Fruit fly (Drosophila melanogaster): Measurements from ENCODE around the gene CG4461.
A peak's percentile ranks its signal among the peaks of the same experiment; 100 is the strongest.

Gene CG4461

DNA sequence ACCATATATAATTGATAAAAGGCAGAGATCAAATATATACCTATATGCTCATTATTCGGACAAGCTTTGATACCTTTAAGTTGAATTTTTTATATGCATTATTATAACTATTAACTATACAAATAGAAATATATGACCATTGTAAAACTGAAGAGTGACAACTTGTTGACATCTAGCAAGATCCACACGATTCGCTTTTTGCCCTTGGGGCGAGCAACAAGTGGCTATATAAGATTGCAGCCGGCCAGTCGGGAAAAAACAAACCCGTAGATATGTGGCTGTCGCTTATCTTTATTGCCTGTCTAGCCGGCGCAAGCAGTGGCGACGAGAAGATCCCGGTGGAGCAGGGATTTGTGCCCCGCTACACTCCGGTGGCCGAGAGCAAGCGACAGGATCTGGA, 13.3 kb upstream of the CG4461 start, which contains the start of gene CG34456:
Gene CG34456, plus strand, starts transcription at position 215 of the 400 bp plus-strand sequence.
- no peak for TF ChIP-seq CG12605 (GFP tag; IDR thresholded peaks at IDR 0.05)
- TF ChIP-seq EcR (GFP tag; optimal IDR thresholded peaks at IDR 0.05) = peak; percentile 20
- 0 out of 3 replicates have a peak, but pooled peaks have one; percentile 41 for TF ChIP-seq CG4496 (GFP tag; IDR thresholded peaks at IDR 0.05)

DNA sequence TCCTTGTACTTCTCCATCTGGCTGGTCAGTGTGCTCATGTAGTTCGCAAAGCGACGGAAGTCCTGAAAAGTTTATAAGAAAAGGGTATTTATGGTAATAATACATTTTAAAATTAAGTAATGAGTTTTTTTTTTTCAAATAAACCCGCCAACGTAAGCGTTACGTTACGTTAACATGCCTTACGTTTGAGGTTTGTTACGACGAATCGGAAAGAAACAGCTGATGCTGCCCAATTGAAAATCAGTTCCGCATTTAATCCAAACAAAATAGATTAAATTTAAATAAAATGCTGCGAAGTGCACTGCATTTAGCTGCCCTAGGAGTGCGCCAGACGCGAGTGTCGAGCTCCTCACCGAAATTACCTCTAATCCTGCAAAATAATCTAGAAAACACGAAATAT, 11.1 kb upstream of the CG4461 start, which contains the start of gene mRRF1:
Gene mRRF1, plus strand, starts transcription at position 220 of the 400 bp plus-strand sequence.
- TF ChIP-seq CG4496 (GFP tag; IDR thresholded peaks at IDR 0.05) = no peak
- TF ChIP-seq fd96Ca (GFP tag; IDR thresholded peaks at IDR 0.05) = no peak

DNA sequence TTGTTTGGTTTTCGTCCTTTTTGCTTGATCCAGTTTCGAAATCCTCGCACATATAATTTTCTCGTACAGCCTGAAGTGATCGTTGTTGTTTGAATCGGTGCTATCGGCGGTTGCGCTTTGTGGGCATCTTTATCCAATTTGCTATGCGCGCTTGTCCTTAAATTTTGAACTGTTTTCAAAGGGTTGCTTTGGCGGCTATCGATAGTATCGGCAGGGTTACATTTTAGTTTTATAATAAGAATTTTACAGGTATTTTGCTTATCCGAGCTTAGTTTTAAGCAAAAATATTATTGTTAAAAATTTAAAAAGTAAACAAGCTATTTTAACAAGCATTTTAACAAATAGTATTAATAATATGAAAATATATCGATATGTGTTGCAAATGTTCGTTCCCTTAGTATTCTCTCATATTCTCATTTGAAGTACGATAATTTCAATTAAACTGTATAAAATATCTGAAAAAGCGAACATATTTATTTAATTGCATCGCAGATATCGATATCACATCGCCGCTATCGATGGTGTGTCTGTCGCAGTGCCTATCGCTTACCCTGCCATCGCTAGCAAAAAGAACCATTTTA, 8.3 kb upstream of the CG4461 start, which contains the start of the genes Klp67A and CG4452:
Gene Klp67A, minus strand, starts transcription at position 197 of the 581 bp plus-strand sequence.
Gene CG4452, plus strand, starts transcription at position 528 of the 581 bp plus-strand sequence.
- TF ChIP-seq CG10348 (GFP tag; IDR thresholded peaks at IDR 0.05) (no peak), Ets98B (GFP tag; IDR thresholded peaks at IDR 0.05) (no peak), Pif1A (GFP tag; optimal IDR thresholded peaks at IDR 0.05) (no peak), fd96Ca (GFP tag; IDR thresholded peaks at IDR 0.05) (no peak), CG8159 (tag; optimal IDR thresholded peaks at IDR 0.05) (no peak), Pif1B (GFP tag; optimal IDR thresholded peaks at IDR 0.05) (no peak), rn (GFP tag; IDR thresholded peaks at IDR 0.05) (no peak), EcR (GFP tag; optimal IDR thresholded peaks at IDR 0.05) (no peak), CG32121 (GFP tag; IDR thresholded peaks at IDR 0.05) (no peak)

DNA sequence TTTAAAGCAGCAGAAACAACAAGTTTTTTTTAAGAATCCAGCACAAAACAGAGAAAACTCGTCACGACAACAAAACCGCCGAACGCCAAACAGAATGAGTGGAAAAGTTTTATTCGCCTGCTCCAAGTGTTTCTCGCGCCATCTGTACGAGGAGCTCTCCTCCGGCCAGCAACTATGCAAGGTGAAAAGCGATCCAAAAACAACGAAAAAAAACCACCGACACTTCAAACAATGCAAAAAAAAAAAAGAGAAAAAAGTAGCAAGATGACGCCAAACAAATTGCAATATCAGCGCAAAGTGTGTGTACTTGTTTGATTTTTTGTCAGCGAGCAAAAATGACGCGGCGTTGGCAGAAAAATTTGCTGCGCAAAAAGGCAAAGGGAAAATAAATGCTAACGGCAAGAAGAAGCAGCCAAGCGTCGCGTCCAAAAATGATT, 7.8 kb upstream of the CG4461 start:
- TF ChIP-seq CG8301 (tag; optimal IDR thresholded peaks at IDR 0.05) = peak; percentile 51
- peak; percentile 47 for TF ChIP-seq CG13204 (GFP tag; optimal IDR thresholded peaks at IDR 0.05)
- TF ChIP-seq Ets98B (GFP tag; IDR thresholded peaks at IDR 0.05) = peak; percentile 67; the same call in 1 of the 2 replicates
- no peak for TF ChIP-seq Snoo (tag; optimal IDR thresholded peaks at IDR 0.05)
- TF ChIP-seq CG8159 (tag; optimal IDR thresholded peaks at IDR 0.05) = peak; percentile 53
- peak; percentile 84 for TF ChIP-seq CG12605 (GFP tag; IDR thresholded peaks at IDR 0.05)
- no peak for TF ChIP-seq rn (GFP tag; IDR thresholded peaks at IDR 0.05)
- peak; percentile 29 for TF ChIP-seq CG17806 (tag; optimal IDR thresholded peaks at IDR 0.05)
- peak; percentile 3 for TF ChIP-seq EcR (GFP tag; optimal IDR thresholded peaks at IDR 0.05)
- no peak for TF ChIP-seq D1 (tag; optimal IDR thresholded peaks at IDR 0.05)
- peak; percentile 53 for TF ChIP-seq Pif1B (GFP tag; optimal IDR thresholded peaks at IDR 0.05)
- no peak for TF ChIP-seq CG10348 (GFP tag; IDR thresholded peaks at IDR 0.05)
- TF ChIP-seq gl (tag; optimal IDR thresholded peaks at IDR 0.05) = peak; percentile 66
- TF ChIP-seq Pif1A (GFP tag; optimal IDR thresholded peaks at IDR 0.05) = peak; percentile 66
- TF ChIP-seq CG34367 (tag; optimal IDR thresholded peaks at IDR 0.05) = peak; percentile 58
- peak; percentile 19; the same call in 1 of the 2 replicates for TF ChIP-seq CG32121 (GFP tag; IDR thresholded peaks at IDR 0.05)
- TF ChIP-seq fd96Ca (GFP tag; IDR thresholded peaks at IDR 0.05) = peak; percentile 72; the same call in 1 of the 3 replicates
- no peak for TF ChIP-seq CG14655 (GFP tag; optimal IDR thresholded peaks at IDR 0.05)
- peak; percentile 46 for TF ChIP-seq CG15710 (tag; optimal IDR thresholded peaks at IDR 0.05)
- TF ChIP-seq CG9948 (tag; optimal IDR thresholded peaks at IDR 0.05) = peak; percentile 19
- TF ChIP-seq CG4496 (GFP tag; IDR thresholded peaks at IDR 0.05) = peak; percentile 73; the same call in 2 of the 3 replicates

DNA sequence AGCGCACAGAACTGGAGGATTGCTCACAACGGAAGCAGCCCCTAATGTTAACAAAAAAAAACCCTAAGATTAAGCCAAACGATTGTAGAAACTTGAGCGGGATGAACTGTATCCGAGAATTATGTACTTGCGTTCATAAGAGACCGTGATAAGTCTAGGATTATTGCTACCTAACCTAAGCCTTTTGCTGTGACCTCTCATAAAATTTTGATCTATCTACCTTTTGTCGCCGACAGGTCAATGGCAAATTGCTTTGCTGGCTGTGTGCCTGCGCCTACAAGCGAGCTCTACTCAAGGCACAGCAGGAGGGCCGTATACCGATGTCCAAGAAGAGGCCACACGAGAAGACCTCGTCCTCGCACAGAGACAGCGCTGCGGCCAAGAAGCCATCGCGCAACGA, 6.6 kb upstream of the CG4461 start:
- TF ChIP-seq CG17806 (tag; optimal IDR thresholded peaks at IDR 0.05) = no peak
- no peak for TF ChIP-seq CG4496 (GFP tag; IDR thresholded peaks at IDR 0.05)
- TF ChIP-seq CG32121 (GFP tag; IDR thresholded peaks at IDR 0.05) = no peak
- TF ChIP-seq CG13204 (GFP tag; optimal IDR thresholded peaks at IDR 0.05) = no peak
- no peak for TF ChIP-seq CG14655 (GFP tag; optimal IDR thresholded peaks at IDR 0.05)
- no peak for TF ChIP-seq Pif1A (GFP tag; optimal IDR thresholded peaks at IDR 0.05)
- no peak for TF ChIP-seq CG10348 (GFP tag; IDR thresholded peaks at IDR 0.05)
- no peak for TF ChIP-seq CG8159 (tag; optimal IDR thresholded peaks at IDR 0.05)
- TF ChIP-seq Pif1B (GFP tag; optimal IDR thresholded peaks at IDR 0.05) = no peak
- no peak for TF ChIP-seq CG34367 (tag; optimal IDR thresholded peaks at IDR 0.05)
- TF ChIP-seq CG8301 (tag; optimal IDR thresholded peaks at IDR 0.05) = no peak
- no peak for TF ChIP-seq D1 (tag; optimal IDR thresholded peaks at IDR 0.05)
- TF ChIP-seq Ets98B (GFP tag; IDR thresholded peaks at IDR 0.05) = no peak

DNA sequence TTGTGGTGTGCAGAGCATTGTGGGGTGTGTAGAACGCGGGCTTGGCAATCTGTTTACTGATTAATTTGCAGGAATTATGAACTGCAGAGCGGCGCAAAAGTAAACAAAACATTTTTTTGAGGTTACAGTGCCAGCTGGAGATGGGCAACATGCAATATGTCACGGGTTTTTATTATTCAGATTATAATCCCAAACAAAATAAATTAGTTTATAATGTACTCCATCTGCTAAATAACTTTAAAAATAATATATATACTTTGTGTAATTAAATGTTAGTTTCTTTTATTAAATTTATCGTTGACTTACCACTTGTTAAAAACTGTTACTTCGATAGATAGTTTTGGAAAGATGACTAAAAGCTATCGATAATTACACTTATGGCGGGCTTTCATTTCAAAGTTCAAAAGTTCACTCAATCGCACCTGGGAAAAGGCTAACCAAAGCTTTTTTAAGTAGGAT, 4.3 kb upstream of the CG4461 start, which contains the start of gene Fdx1:
Gene Fdx1, minus strand, starts transcription at position 332 of the 459 bp plus-strand sequence.
- TF ChIP-seq fd96Ca (GFP tag; IDR thresholded peaks at IDR 0.05) (no peak), CG8301 (tag; optimal IDR thresholded peaks at IDR 0.05) (no peak), CG8159 (tag; optimal IDR thresholded peaks at IDR 0.05) (peak; percentile 20), Snoo (tag; optimal IDR thresholded peaks at IDR 0.05) (peak; percentile 33), CG14655 (GFP tag; optimal IDR thresholded peaks at IDR 0.05) (no peak), CG13204 (GFP tag; optimal IDR thresholded peaks at IDR 0.05) (no peak), CG12605 (GFP tag; IDR thresholded peaks at IDR 0.05) (no peak), CG32121 (GFP tag; IDR thresholded peaks at IDR 0.05) (no peak), Ets98B (GFP tag; IDR thresholded peaks at IDR 0.05) (peak; percentile 17; the same call in 1 of the 2 replicates), EcR (GFP tag; optimal IDR thresholded peaks at IDR 0.05) (peak; percentile 17), CG9948 (tag; optimal IDR thresholded peaks at IDR 0.05) (peak; percentile 4), rn (GFP tag; IDR thresholded peaks at IDR 0.05) (no peak), CG15710 (tag; optimal IDR thresholded peaks at IDR 0.05) (peak; percentile 30)
